Fruit fly (Drosophila melanogaster): ENCODE results near the gene CG8539.

CG8539 gene

DNA sequence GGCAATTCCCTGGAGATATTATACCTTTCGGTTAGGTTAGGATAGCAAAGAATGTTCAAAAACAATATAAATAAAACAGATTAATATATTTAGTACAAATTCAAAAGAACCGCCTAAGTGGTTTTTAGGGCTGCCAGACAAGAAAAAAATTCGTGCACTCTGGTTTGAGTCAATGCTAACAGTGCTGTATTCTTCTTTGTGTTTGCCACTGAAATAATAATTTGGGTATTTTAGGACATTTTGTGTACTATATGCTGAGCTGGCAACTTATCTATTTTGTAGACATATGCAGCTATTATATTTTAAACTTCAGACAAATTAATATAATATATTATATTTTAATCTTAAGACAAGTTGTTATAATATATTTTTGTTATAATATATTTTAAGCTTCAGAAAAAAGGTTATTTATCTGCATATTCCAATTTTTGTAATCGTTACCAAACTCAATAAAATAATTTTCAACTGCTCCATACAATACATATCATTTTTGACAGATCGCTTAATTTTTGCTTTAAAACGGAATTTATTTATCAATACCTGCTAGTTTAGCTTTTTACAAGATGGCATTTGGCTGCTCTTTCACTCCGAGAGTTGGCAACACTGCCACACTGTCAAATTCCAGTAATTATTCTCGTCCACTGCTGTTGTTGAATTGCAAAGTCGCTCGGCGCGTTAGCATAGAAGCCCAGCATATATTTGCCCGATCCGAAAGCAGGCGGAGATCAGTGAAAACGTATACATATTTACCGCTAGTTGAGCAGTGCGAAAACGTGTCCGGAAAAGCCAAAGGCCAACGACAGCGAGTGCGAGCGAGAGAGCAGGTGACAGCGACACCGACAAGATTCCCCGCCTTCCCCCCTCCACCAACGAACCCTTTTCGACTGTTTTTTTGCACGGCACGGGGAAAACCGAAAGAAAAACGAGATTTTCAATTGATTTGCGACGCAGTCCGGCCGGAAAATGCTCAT lies 12.1 kb upstream of the CG8539 start, which contains the start of gene CG7546 (continued):
- TF ChIP-seq Lim3 (GFP tag; IDR thresholded peaks at IDR 0.05) (no peak), zen2 (GFP tag; IDR thresholded peaks at IDR 0.05; ENCODE audit: partially characterized antibody) (no peak; the same call in 2 of the 3 replicates), CG10543 (GFP tag; optimal IDR thresholded peaks at IDR 0.05) (peak; percentile 22), CG13424 (tag; optimal IDR thresholded peaks at IDR 0.05) (peak; percentile 66), Optix (GFP tag; IDR thresholded peaks at IDR 0.05) (no peak), sr (GFP tag; IDR thresholded peaks at IDR 0.05) (no peak), Lpt (GFP tag; optimal IDR thresholded peaks at IDR 0.05) (no peak), ftz-f1 (GFP tag; optimal IDR thresholded peaks at IDR 0.05) (no peak), CG11695 (GFP tag; IDR thresholded peaks at IDR 0.05) (no peak), Fer3 (tag; optimal IDR thresholded peaks at IDR 0.05) (peak; percentile 4), CG11696 (GFP tag; IDR thresholded peaks at IDR 0.05) (no peak), hkb (optimal IDR thresholded peaks at IDR 0.05) (no peak), hkb (GFP tag; IDR thresholded peaks at IDR 0.05) (no peak), Dip2 (GFP tag; IDR thresholded peaks at IDR 0.05) (no peak), eve (GFP tag; optimal IDR thresholded peaks at IDR 0.05) (no peak), CG31441 (GFP tag; IDR thresholded peaks at IDR 0.05) (peak; percentile 59; the same call in 1 of the 2 replicates), CG33213 (GFP tag; optimal IDR thresholded peaks at IDR 0.05) (no peak), corto (GFP tag; optimal IDR thresholded peaks at IDR 0.05) (no peak), CG1529 (GFP tag; optimal IDR thresholded peaks at IDR 0.05) (no peak), maf-S (GFP tag; optimal IDR thresholded peaks at IDR 0.05) (no peak), CG11085 (GFP tag; IDR thresholded peaks at IDR 0.05) (no peak), CG1792 (GFP tag; optimal IDR thresholded peaks at IDR 0.05) (no peak), CG14965 (GFP tag; optimal IDR thresholded peaks at IDR 0.05; ENCODE audit: borderline replicate concordance) (no peak), C15 (GFP tag; IDR thresholded peaks at IDR 0.05) (no peak), crol (GFP tag; IDR thresholded peaks at IDR 0.05) (peak; percentile 99), Stat92E (GFP tag; optimal IDR thresholded peaks at IDR 0.05) (no peak), CG14710 (tag; optimal IDR thresholded peaks at IDR 0.05) (peak; percentile 72), tna (GFP tag; IDR thresholded peaks at IDR 0.05; ENCODE audit: partially characterized antibody) (no peak), CG6813 (GFP tag; optimal IDR thresholded peaks at IDR 0.05) (no peak), Lhr (GFP tag; optimal IDR thresholded peaks at IDR 0.05) (peak; percentile 63), CG15601 (tag; optimal IDR thresholded peaks at IDR 0.05) (peak; percentile 12), sisA (GFP tag; IDR thresholded peaks at IDR 0.05) (0 out of 2 replicates have a peak, but pooled peaks have one; percentile 39), Jarid2 (GFP tag; optimal IDR thresholded peaks at IDR 0.05) (no peak), HmgZ (tag; optimal IDR thresholded peaks at IDR 0.05) (no peak), yki (optimal IDR thresholded peaks at IDR 0.05) (no peak), repo (GFP tag; optimal IDR thresholded peaks at IDR 0.05) (no peak), CG6175 (GFP tag; IDR thresholded peaks at IDR 0.05) (no peak), tll (GFP tag; optimal IDR thresholded peaks at IDR 0.05) (no peak), emc (GFP tag; optimal IDR thresholded peaks at IDR 0.05) (no peak), pros (GFP tag; optimal IDR thresholded peaks at IDR 0.05) (no peak), CG18011 (GFP tag; optimal IDR thresholded peaks at IDR 0.05) (no peak), eyg (GFP tag; optimal IDR thresholded peaks at IDR 0.05) (no peak), CG13624 (GFP tag; optimal IDR thresholded peaks at IDR 0.05) (no peak), CG11560 (tag; IDR thresholded peaks at IDR 0.05) (no peak), CG7786 (GFP tag; optimal IDR thresholded peaks at IDR 0.05) (no peak), CG17568 (GFP tag; optimal IDR thresholded peaks at IDR 0.05) (no peak), CG10274 (GFP tag; optimal IDR thresholded peaks at IDR 0.05) (no peak), CG10565 (GFP tag; optimal IDR thresholded peaks at IDR 0.05) (no peak), CG7745 (tag; optimal IDR thresholded peaks at IDR 0.05) (no peak)
